Worm (Caenorhabditis elegans) whole organism, young adult: ENCODE measurements around the gene grd-2.

Experiments
- B0035.1 ChIP-seq: sonication (generic microtip); optimal IDR thresholded peaks from 2 replicates; lab custom pipeline; 2016; ENCODE audit warnings: missing genetic modification characterization, mild to moderate bottlenecking, missing compliant biosample characterization, missing genotype, missing genetic modification reagents
- C17E4.6 ChIP-seq: fragments of 200-800 bp; sonication (Bioruptor generic); IDR thresholded peaks from 2 replicates; pipeline ENCODE4 v1.3.6; 2022; ENCODE audit warnings: missing genetic modification reagents, missing genetic modification characterization, missing compliant biosample characterization
- F10E7.11 ChIP-seq: sonication (generic microtip); optimal IDR thresholded peaks from 2 replicates; lab custom pipeline; 2017; ENCODE audit warnings: mild to moderate bottlenecking, missing genetic modification characterization, moderate library complexity, missing compliant biosample characterization
- F22D6.2 ChIP-seq: sonication (generic microtip); optimal IDR thresholded peaks from 2 replicates; lab custom pipeline; 2016; ENCODE audit warnings: mild to moderate bottlenecking, missing genetic modification characterization, missing compliant biosample characterization
- F37B4.10 ChIP-seq: fragments of 200-800 bp; sonication (Bioruptor generic); IDR thresholded peaks from 2 replicates; pipeline ENCODE4 v1.3.6; 2022; ENCODE audit warnings: missing genetic modification characterization, missing compliant biosample characterization
- F49E8.2 ChIP-seq: sonication (generic microtip); optimal IDR thresholded peaks from 3 replicates; lab custom pipeline; 2017; ENCODE audit warnings: missing genetic modification characterization, mild to moderate bottlenecking, missing compliant biosample characterization, antibody characterized with exemption, moderate library complexity; ENCODE audit not compliant: insufficient read depth
- F55B11.4 ChIP-seq: sonication (generic microtip); optimal IDR thresholded peaks from 2 replicates; lab custom pipeline; 2016; ENCODE audit warnings: missing compliant biosample characterization, missing genetic modification characterization, borderline replicate concordance; ENCODE audit not compliant: insufficient read depth
- F57A8.1 ChIP-seq: fragments of 200-800 bp; sonication (Bioruptor generic); optimal IDR thresholded peaks from 2 replicates; lab custom pipeline; 2018; ENCODE audit warnings: mild to moderate bottlenecking, missing genetic modification characterization, moderate library complexity, missing compliant biosample characterization
- K11D2.4 ChIP-seq: fragments of 200-800 bp; sonication (Bioruptor generic); IDR thresholded peaks from 2 replicates; pipeline ENCODE4 v1.3.6; 2022; ENCODE audit warnings: missing genetic modification reagents, missing genetic modification characterization, missing compliant biosample characterization
- K12H6.12 ChIP-seq: fragments of 200-800 bp; sonication (Bioruptor generic); optimal IDR thresholded peaks from 2 replicates; lab custom pipeline; 2018; ENCODE audit warnings: mild to moderate bottlenecking, missing genetic modification characterization, missing compliant biosample characterization
- Y53G8AR.9 ChIP-seq: fragments of 200-800 bp; sonication (Bioruptor generic); conservative IDR thresholded peaks from 2 replicates; pipeline ENCODE4 v1.3.6; 2022; ENCODE audit warnings: missing genetic modification reagents, missing genetic modification characterization, missing compliant biosample characterization
- Y56A3A.18 ChIP-seq: fragments of 200-800 bp; sonication (Bioruptor generic); IDR thresholded peaks from 2 replicates; pipeline ENCODE4 v1.3.6; 2022; ENCODE audit warnings: missing genetic modification reagents, missing genetic modification characterization, missing compliant biosample characterization
- ama-1 ChIP-seq, 3 experiments: fragments of 150-350 bp in 1 of 3; sonication (generic microtip) in 2 of 3; optimal IDR thresholded peaks; 2 replicates each; lab custom pipeline; 2014 to 2018; ENCODE audit warnings: missing biosample characterization in 2 of 3, missing genetic modification characterization in 2 of 3, missing genetic modification reagents in 2 of 3
- attf-3 ChIP-seq: fragments of 200-800 bp; sonication (Bioruptor generic); conservative IDR thresholded peaks from 2 replicates; pipeline ENCODE4 v1.3.6; 2022; ENCODE audit warnings: missing genetic modification reagents, missing genetic modification characterization, missing compliant biosample characterization
- bed-2 ChIP-seq: fragments of 200-800 bp; sonication (Bioruptor generic); IDR thresholded peaks from 2 replicates; pipeline ENCODE4 v1.3.6; 2022; ENCODE audit warnings: missing genetic modification reagents, missing genetic modification characterization, missing compliant biosample characterization
- cebp-2 ChIP-seq: fragments of 200-800 bp; sonication (Bioruptor generic); IDR thresholded peaks from 2 replicates; pipeline ENCODE4 v1.3.6; 2022; ENCODE audit warnings: missing genetic modification characterization, missing compliant biosample characterization
- ceh-58 ChIP-seq: fragments of 200-800 bp; sonication (Bioruptor generic); IDR thresholded peaks from 2 replicates; pipeline ENCODE4 v1.3.6; 2022; ENCODE audit warnings: missing genetic modification characterization, missing compliant biosample characterization
- dpl-1 ChIP-seq: fragments of 150-350 bp; optimal IDR thresholded peaks from 2 replicates; lab custom pipeline; 2014; ENCODE audit warnings: missing biosample characterization, missing genetic modification reagents, missing genetic modification characterization
- ekl-4 ChIP-seq: fragments of 200-800 bp; sonication (Bioruptor generic); IDR thresholded peaks from 2 replicates; pipeline ENCODE4 v1.3.6; 2022; ENCODE audit warnings: missing genetic modification reagents, missing genetic modification characterization, missing compliant biosample characterization
- hmg-1.2 ChIP-seq: fragments of 200-800 bp; sonication (Bioruptor generic); IDR thresholded peaks from 2 replicates; pipeline ENCODE4 v1.3.6; 2022; ENCODE audit warnings: missing genetic modification reagents, missing genetic modification characterization, missing compliant biosample characterization
- lin-35 ChIP-seq, 3 experiments: fragments of 150-350 bp in 2 of 3; sonication (generic microtip) in 1 of 3; optimal IDR thresholded peaks; 2 replicates each; lab custom pipeline; 2014 to 2018; ENCODE audit warnings: missing biosample characterization in 3 of 3, missing genetic modification characterization in 3 of 3, missing genetic modification reagents in 3 of 3
- lin-40 ChIP-seq: sonication (generic microtip); optimal IDR thresholded peaks from 2 replicates; lab custom pipeline; 2016; ENCODE audit warnings: missing genetic modification characterization, mild to moderate bottlenecking, missing compliant biosample characterization, missing genotype, missing genetic modification reagents
- lin-54 ChIP-seq: fragments of 200-800 bp; sonication (Bioruptor generic); optimal IDR thresholded peaks from 2 replicates; lab custom pipeline; 2018; ENCODE audit warnings: mild to moderate bottlenecking, missing genetic modification characterization, missing compliant biosample characterization
- lsl-1 ChIP-seq: fragments of 200-800 bp; sonication (Bioruptor generic); optimal IDR thresholded peaks from 2 replicates; lab custom pipeline; 2018; ENCODE audit warnings: mild to moderate bottlenecking, missing genetic modification characterization, moderate library complexity, missing compliant biosample characterization
- lsy-27 ChIP-seq: sonication (generic microtip); optimal IDR thresholded peaks from 2 replicates; lab custom pipeline; 2017; ENCODE audit warnings: missing genetic modification characterization, mild to moderate bottlenecking, missing compliant biosample characterization, antibody characterized with exemption, missing genotype, borderline replicate concordance; ENCODE audit not compliant: insufficient read depth
- madf-6 ChIP-seq: fragments of 200-800 bp; sonication (Bioruptor generic); IDR thresholded peaks from 2 replicates; pipeline ENCODE4 v1.3.6; 2022; ENCODE audit warnings: missing genetic modification reagents, missing genetic modification characterization, missing compliant biosample characterization
- madf-8 ChIP-seq: fragments of 200-800 bp; sonication (Bioruptor generic); conservative IDR thresholded peaks from 2 replicates; pipeline ENCODE4 v1.3.6; 2022; ENCODE audit warnings: missing genetic modification reagents, missing genetic modification characterization, missing compliant biosample characterization
- mel-28 ChIP-seq: sonication (generic microtip); optimal IDR thresholded peaks from 2 replicates; lab custom pipeline; 2016; ENCODE audit warnings: borderline replicate concordance, mild to moderate bottlenecking, missing genetic modification characterization, missing compliant biosample characterization
- mxl-1 ChIP-seq: sonication (generic microtip); optimal IDR thresholded peaks from 2 replicates; lab custom pipeline; 2016; ENCODE audit warnings: missing genetic modification characterization, missing compliant biosample characterization
- nhr-179 ChIP-seq: sonication (generic microtip); optimal IDR thresholded peaks from 2 replicates; lab custom pipeline; 2016; ENCODE audit warnings: mild to moderate bottlenecking, missing genetic modification characterization, missing compliant biosample characterization
- nhr-80 ChIP-seq: sonication (generic microtip); optimal IDR thresholded peaks from 2 replicates; lab custom pipeline; 2016; ENCODE audit warnings: missing genetic modification characterization, missing compliant biosample characterization
- nhr-90 ChIP-seq: sonication (generic microtip); optimal IDR thresholded peaks from 2 replicates; lab custom pipeline; 2016; ENCODE audit warnings: missing genotype, mild to moderate bottlenecking, missing genetic modification characterization, missing compliant biosample characterization
- snpc-1.1 ChIP-seq: sonication (generic microtip); optimal IDR thresholded peaks from 2 replicates; lab custom pipeline; 2017; ENCODE audit warnings: missing genetic modification characterization, mild to moderate bottlenecking, missing compliant biosample characterization, antibody characterized with exemption, moderate library complexity, missing genotype, missing genetic modification reagents; ENCODE audit not compliant: insufficient read depth
- snpc-3.4 ChIP-seq: sonication (generic microtip); optimal IDR thresholded peaks from 2 replicates; lab custom pipeline; 2017; ENCODE audit warnings: missing genetic modification characterization, mild to moderate bottlenecking, missing compliant biosample characterization, antibody characterized with exemption, moderate library complexity, missing genotype, missing genetic modification reagents
- snpc-4 ChIP-seq, 5 experiments: fragments of 150-350 bp in 1 of 5; sonication (generic microtip) in 4 of 5; optimal IDR thresholded peaks; 2 replicates each; lab custom pipeline; 2014 to 2018; ENCODE audit warnings: missing genetic modification characterization in 5 of 5, missing biosample characterization in 3 of 5, antibody characterized with exemption in 2 of 5, mild to moderate bottlenecking in 2 of 5, missing compliant biosample characterization in 2 of 5, missing genotype in 2 of 5, moderate library complexity in 2 of 5, missing genetic modification reagents in 1 of 5
- somi-1 ChIP-seq: fragments of 200-800 bp; sonication (Bioruptor generic); optimal IDR thresholded peaks from 2 replicates; lab custom pipeline; 2018; ENCODE audit warnings: mild to moderate bottlenecking, missing genetic modification characterization, missing compliant biosample characterization
- tbp1 ChIP-seq: fragments of 200-800 bp; sonication (Bioruptor generic); optimal IDR thresholded peaks from 2 replicates; lab custom pipeline; 2018; ENCODE audit warnings: mild to moderate bottlenecking, missing genetic modification characterization, missing compliant biosample characterization
- tbx-9 ChIP-seq: sonication (generic microtip); optimal IDR thresholded peaks from 2 replicates; lab custom pipeline; 2016; ENCODE audit warnings: borderline replicate concordance, missing genetic modification characterization, inconsistent platforms, missing compliant biosample characterization
- zim-3 ChIP-seq: sonication (generic microtip); optimal IDR thresholded peaks from 2 replicates; lab custom pipeline; 2017; ENCODE audit warnings: mild to moderate bottlenecking, missing genetic modification characterization, moderate library complexity, missing compliant biosample characterization
- ztf-25 ChIP-seq: fragments of 200-800 bp; sonication (Bioruptor generic); IDR thresholded peaks from 2 replicates; pipeline ENCODE4 v1.3.6; 2022; ENCODE audit warnings: missing genetic modification reagents, missing genetic modification characterization, missing compliant biosample characterization
- ztf-28 ChIP-seq: fragments of 200-800 bp; sonication (Bioruptor generic); IDR thresholded peaks from 2 replicates; pipeline ENCODE4 v1.3.6; 2022; ENCODE audit warnings: missing genetic modification reagents, missing genetic modification characterization, missing compliant biosample characterization
- ztf-6 ChIP-seq: fragments of 200-800 bp; sonication (Bioruptor generic); IDR thresholded peaks from 2 replicates; pipeline ENCODE4 v1.3.6; 2022; ENCODE audit warnings: missing genetic modification reagents, missing genetic modification characterization, missing compliant biosample characterization

grd-2 gene

DNA sequence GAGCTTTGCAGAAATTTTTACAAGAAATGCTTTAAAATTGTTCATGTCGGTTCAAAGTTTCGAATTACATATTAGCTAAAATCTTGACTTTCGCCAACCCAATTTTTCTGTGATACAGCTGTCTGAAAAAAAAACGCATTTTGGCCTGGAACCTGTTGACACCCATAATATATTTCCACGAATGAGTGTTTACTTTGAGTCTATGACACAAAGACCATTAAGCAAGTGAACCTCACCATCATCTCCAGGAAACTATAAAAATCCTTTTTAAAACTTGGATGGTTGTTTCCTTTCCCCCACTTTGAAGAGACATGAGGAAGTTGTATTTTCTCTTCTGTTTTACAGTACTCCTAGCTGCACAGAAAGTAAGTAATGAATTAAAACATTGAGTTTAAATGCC, 35.3 kb upstream of the grd-2 start, which contains the start of gene clec-263:
Gene clec-263, plus strand, starts transcription at position 301 of the 400 bp plus-strand sequence.
- no peak for TF ChIP-seq B0035.1 (tag; lab: Kevin White, UChicago)
- TF ChIP-seq K12H6.12 (tag; lab: Kevin White, UChicago) = no peak
- no peak for TF ChIP-seq dpl-1
- TF ChIP-seq lin-40 = no peak
- no peak for TF ChIP-seq bed-2
- TF ChIP-seq F49E8.2 = no peak
- TF ChIP-seq lin-35 (GFP tag; optimal IDR thresholded peaks at IDR 0.05; lab: Kevin White, UChicago) = no peak
- TF ChIP-seq mel-28 (tag; lab: Kevin White, UChicago) = no peak
- no peak for TF ChIP-seq mxl-1 (tag; lab: Kevin White, UChicago)
- no peak for TF ChIP-seq Y56A3A.18 (GFP tag; lab: Robert Waterston, UW)
- TF ChIP-seq zim-3 = no peak

DNA sequence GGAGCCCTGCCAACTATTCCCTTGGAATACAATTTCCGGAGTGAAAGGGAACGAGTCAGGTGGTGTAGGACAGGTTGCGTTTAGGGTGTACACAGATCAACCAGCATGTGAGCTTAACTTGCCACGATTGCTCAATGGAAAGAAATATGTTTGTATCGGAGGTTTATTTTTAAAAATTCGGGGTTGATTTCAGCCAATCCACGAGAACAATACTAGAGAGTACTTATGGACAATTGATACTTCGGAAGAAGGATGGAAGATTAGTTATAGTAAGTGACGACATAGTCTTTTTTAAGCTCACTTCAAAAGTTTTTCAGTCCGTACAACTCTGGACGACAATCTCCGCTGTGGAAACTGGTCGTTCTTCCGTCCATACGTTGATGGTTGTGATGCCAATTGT, 34.7 kb upstream of the grd-2 start:
- TF ChIP-seq F55B11.4 (tag; lab: Kevin White, UChicago) (no peak), zim-3 (no peak), ztf-25 (GFP tag; lab: Robert Waterston, UW) (no peak), nhr-179 (tag; lab: Kevin White, UChicago) (no peak)
- TF ChIP-seq, all 124 proteins: peak for 0

DNA sequence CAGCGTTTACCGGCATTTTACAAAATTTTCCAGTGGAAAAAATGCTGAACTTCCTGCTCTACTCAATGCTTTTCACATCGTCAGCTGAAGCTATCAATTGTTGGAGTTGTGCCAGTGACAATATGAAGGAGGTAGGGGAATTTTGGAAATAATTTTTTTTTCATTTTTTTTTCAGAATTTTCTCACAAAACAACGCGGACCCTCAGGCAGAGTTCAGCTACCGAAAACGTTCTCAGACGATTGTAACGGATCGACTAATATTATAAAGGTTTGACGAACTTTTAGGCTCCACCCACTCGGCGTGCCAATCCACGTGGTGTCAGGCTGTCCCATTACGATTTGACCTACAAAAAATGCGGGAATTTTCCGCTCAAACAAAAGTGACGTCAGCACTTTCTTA, 30.1 kb upstream of the grd-2 start, which contains the start of gene F26F2.8:
Gene F26F2.8, plus strand, starts transcription at position 13 of the 400 bp plus-strand sequence.
- TF ChIP-seq somi-1 (GFP tag; lab: Kevin White, UChicago) (no peak), snpc-3.4 (tag; lab: Kevin White, UChicago) (no peak), K11D2.4 (GFP tag; lab: Robert Waterston, UW) (no peak), lsy-27 (tag; lab: Kevin White, UChicago) (no peak), lsl-1 (GFP tag; lab: Kevin White, UChicago) (no peak), F57A8.1 (GFP tag; lab: Kevin White, UChicago) (no peak), hmg-1.2 (GFP tag; lab: Robert Waterston, UW) (no peak), ama-1 (optimal IDR thresholded peaks at IDR 0.05; lab: Kevin White, UChicago) (no peak), ama-1 (GFP tag; optimal IDR thresholded peaks at IDR 0.05; lab: Kevin White, UChicago) (no peak), nhr-80 (tag; lab: Kevin White, UChicago) (no peak), ztf-28 (GFP tag; lab: Robert Waterston, UW) (no peak), nhr-90 (no peak), attf-3 (GFP tag; lab: Robert Waterston, UW) (no peak), madf-6 (GFP tag; lab: Robert Waterston, UW) (no peak), tbp1 (GFP tag; lab: Kevin White, UChicago) (no peak), ceh-58 (GFP tag; lab: Robert Waterston, UW) (no peak), F37B4.10 (GFP tag; lab: Robert Waterston, UW) (no peak), F22D6.2 (tag; lab: Kevin White, UChicago) (no peak)
- TF ChIP-seq, all 124 proteins: peak for 0

DNA sequence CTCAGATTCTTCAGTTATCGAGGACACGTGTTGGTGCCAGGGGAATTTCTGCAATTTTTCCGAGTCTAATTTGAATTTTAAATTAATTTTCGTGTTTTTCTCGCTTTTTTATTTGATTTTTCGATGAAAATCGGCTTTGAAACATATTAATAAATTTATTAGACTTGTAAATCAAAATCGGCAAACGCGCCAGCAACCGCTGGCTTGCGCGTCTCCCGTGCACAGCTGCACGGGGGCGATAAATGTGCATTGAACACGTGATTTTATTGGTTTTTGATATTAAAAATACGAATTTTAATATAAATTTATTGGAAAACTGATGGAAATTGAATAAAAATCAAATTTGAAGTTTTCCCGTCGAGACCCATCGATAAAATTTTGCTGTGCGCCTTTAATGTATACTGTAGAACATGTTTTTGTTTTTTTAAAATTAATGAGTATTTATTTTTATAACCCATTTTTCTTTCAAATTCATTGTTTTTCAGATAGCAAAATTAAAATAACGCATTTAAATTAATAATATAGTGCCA, 29.0 kb upstream of the grd-2 start, which contains the start of gene F26F2.7:
Gene F26F2.7, plus strand, starts transcription at position 480 of the 530 bp plus-strand sequence.
- peak; percentile 90 for TF ChIP-seq lin-40
- no peak for TF ChIP-seq ztf-6 (GFP tag; lab: Robert Waterston, UW)
- TF ChIP-seq snpc-4 (GFP tag; optimal IDR thresholded peaks at IDR 0.05; lab: Kevin White, UChicago) = no peak
- peak in 3 of 4 experiments; percentile 26 to 85 (median 79) for TF ChIP-seq snpc-4 (tag; optimal IDR thresholded peaks at IDR 0.05; lab: Kevin White, UChicago)
- peak; percentile 41 for TF ChIP-seq snpc-1.1 (tag; lab: Kevin White, UChicago)
- peak; percentile 88 for TF ChIP-seq lin-54 (GFP tag; lab: Kevin White, UChicago)
- TF ChIP-seq F10E7.11 (tag; lab: Kevin White, UChicago) = peak; percentile 30
- TF ChIP-seq madf-8 (GFP tag; lab: Robert Waterston, UW) = peak; percentile 99
- peak; percentile 50; the same call in 1 of the 2 replicates for TF ChIP-seq C17E4.6
- TF ChIP-seq K11D2.4 (GFP tag; lab: Robert Waterston, UW) = peak; percentile 79
- no peak for TF ChIP-seq tbx-9
- peak; percentile 89 for TF ChIP-seq ekl-4 (GFP tag; lab: Robert Waterston, UW)
- no peak for TF ChIP-seq cebp-2 (GFP tag; lab: Robert Waterston, UW)
- TF ChIP-seq ama-1 (optimal IDR thresholded peaks at IDR 0.05; lab: Kevin White, UChicago) = no peak
- TF ChIP-seq ama-1 (GFP tag; optimal IDR thresholded peaks at IDR 0.05; lab: Kevin White, UChicago) = no peak
- TF ChIP-seq Y53G8AR.9 = peak; percentile 88
